Worm (Caenorhabditis elegans) whole organism, L4 larva: ENCODE results near the gene glt-4.

ENCODE experiments used
- D1046.2 ChIP-seq: fragments of 200-800 bp; sonication (Bioruptor generic); IDR thresholded peaks from 2 replicates; pipeline ENCODE4 v1.3.6; 2022; ENCODE audit warnings: missing genetic modification characterization, missing compliant biosample characterization
- Y105C5A.15 ChIP-seq: fragments of 200-800 bp; sonication (Bioruptor generic); IDR thresholded peaks from 2 replicates; pipeline ENCODE4 v1.3.6; 2022; ENCODE audit warnings: missing genetic modification characterization, missing compliant biosample characterization
- Y5F2A.4 ChIP-seq: fragments of 200-800 bp; sonication (Bioruptor generic); optimal IDR thresholded peaks from 2 replicates; lab custom pipeline; 2018; ENCODE audit warnings: mild to moderate bottlenecking, missing genetic modification characterization, missing compliant biosample characterization
- ZK337.2 ChIP-seq: fragments of 200-800 bp; sonication (Bioruptor generic); IDR thresholded peaks from 2 replicates; pipeline ENCODE4 v1.3.6; 2022; ENCODE audit warnings: missing genetic modification reagents, missing genetic modification characterization, missing compliant biosample characterization
- aha-1 ChIP-seq: fragments of 150-350 bp; peaks from one replicate; lab custom pipeline; 2014; ENCODE audit warnings: missing biosample characterization, missing genetic modification characterization
- ceh-44 ChIP-seq: fragments of 200-800 bp; sonication (Bioruptor generic); IDR thresholded peaks from 2 replicates; pipeline ENCODE4 v1.3.6; 2022; ENCODE audit warnings: missing genetic modification reagents, missing genetic modification characterization, missing compliant biosample characterization
- ceh-82 ChIP-seq: sonication (generic microtip); optimal IDR thresholded peaks from 2 replicates; lab custom pipeline; 2017; ENCODE audit warnings: missing biosample characterization, missing genetic modification characterization
- ces-1 ChIP-seq: fragments of 150-350 bp; sonication (generic microtip); optimal IDR thresholded peaks from 4 replicates; lab custom pipeline; 2014; ENCODE audit warnings: missing biosample characterization, missing genetic modification reagents, missing genetic modification characterization
- daf-12 ChIP-seq: fragments of 150-350 bp; optimal IDR thresholded peaks from 2 replicates; lab custom pipeline; 2014; ENCODE audit warnings: missing biosample characterization, missing genetic modification reagents, missing genetic modification characterization
- daf-16 ChIP-seq, 3 experiments: sonication (generic microtip); optimal IDR thresholded peaks; 2 replicates each; lab custom pipeline; 2016 to 2017; ENCODE audit warnings: missing genetic modification characterization in 3 of 3, missing genetic modification reagents in 3 of 3, mild to moderate bottlenecking in 2 of 3, missing compliant biosample characterization in 2 of 3, missing biosample characterization in 1 of 3, moderate library complexity in 1 of 3
- daf-19 ChIP-seq: fragments of 200-800 bp; sonication (Bioruptor generic); conservative IDR thresholded peaks from 2 replicates; pipeline ENCODE4 v1.3.6; 2022; ENCODE audit warnings: missing genetic modification characterization, missing compliant biosample characterization
- dmd-6 ChIP-seq: fragments of 200-800 bp; sonication (Bioruptor generic); IDR thresholded peaks from 2 replicates; pipeline ENCODE4 v1.3.6; 2022; ENCODE audit warnings: missing genetic modification reagents, missing genetic modification characterization, missing compliant biosample characterization
- dmd-8 ChIP-seq: fragments of 200-800 bp; sonication (Bioruptor generic); IDR thresholded peaks from 2 replicates; pipeline ENCODE4 v1.3.6; 2022; ENCODE audit warnings: missing genetic modification characterization, missing compliant biosample characterization
- dpl-1 ChIP-seq: fragments of 150-350 bp; optimal IDR thresholded peaks from 2 replicates; lab custom pipeline; 2014; ENCODE audit warnings: missing biosample characterization, missing genetic modification reagents, missing genetic modification characterization
- duxl-1 ChIP-seq: sonication (generic microtip); optimal IDR thresholded peaks from 2 replicates; lab custom pipeline; 2016; ENCODE audit warnings: mild to moderate bottlenecking, missing genetic modification characterization, moderate library complexity, missing compliant biosample characterization; ENCODE audit not compliant: poor library complexity
- dve-1 ChIP-seq: sonication (generic microtip); optimal IDR thresholded peaks from 2 replicates; lab custom pipeline; 2017; ENCODE audit warnings: antibody characterized with exemption, mild to moderate bottlenecking, missing genetic modification characterization, missing compliant biosample characterization; ENCODE audit not compliant: insufficient read depth
- egl-27 ChIP-seq: sonication (generic microtip); optimal IDR thresholded peaks from 3 replicates; lab custom pipeline; 2017; ENCODE audit warnings: missing biosample characterization, missing genetic modification reagents, missing genetic modification characterization
- egl-43 ChIP-seq: fragments of 200-800 bp; sonication (Bioruptor generic); IDR thresholded peaks from 2 replicates; pipeline ENCODE4 v1.3.6; 2022; ENCODE audit warnings: missing genetic modification reagents, missing genetic modification characterization, missing compliant biosample characterization
- fkh-10 ChIP-seq: fragments of 150-350 bp; optimal IDR thresholded peaks from 2 replicates; lab custom pipeline; 2014; ENCODE audit warnings: missing biosample characterization, missing genetic modification reagents, missing genetic modification characterization
- lin-1 ChIP-seq: fragments of 200-800 bp; sonication (Bioruptor generic); IDR thresholded peaks from 2 replicates; pipeline ENCODE4 v1.3.6; 2022; ENCODE audit warnings: missing genetic modification reagents, missing genetic modification characterization, missing compliant biosample characterization
- lin-13 ChIP-seq: fragments of 150-350 bp; optimal IDR thresholded peaks from 2 replicates; lab custom pipeline; 2014; ENCODE audit warnings: missing biosample characterization, missing genetic modification reagents, missing genetic modification characterization
- lin-38 ChIP-seq: fragments of 200-800 bp; sonication (Bioruptor generic); IDR thresholded peaks from 2 replicates; pipeline ENCODE4 v1.3.6; 2022; ENCODE audit warnings: missing genetic modification reagents, missing genetic modification characterization, missing compliant biosample characterization
- madf-9 ChIP-seq: fragments of 200-800 bp; sonication (Bioruptor generic); conservative IDR thresholded peaks from 2 replicates; pipeline ENCODE4 v1.3.6; 2022; ENCODE audit warnings: missing genetic modification reagents, missing genetic modification characterization, missing compliant biosample characterization
- mdl-1 ChIP-seq, 2 experiments: fragments of 150-350 bp in 1 of 2; sonication (generic microtip) in 1 of 2; optimal IDR thresholded peaks; 2 replicates each; lab custom pipeline; 2014 to 2017; ENCODE audit warnings: missing biosample characterization in 2 of 2, missing genetic modification characterization in 2 of 2
- mdt-29 ChIP-seq: fragments of 200-800 bp; sonication (Bioruptor generic); IDR thresholded peaks from 2 replicates; pipeline ENCODE4 v1.3.6; 2022; ENCODE audit warnings: missing genetic modification reagents, missing genetic modification characterization, missing compliant biosample characterization
- mep-1 ChIP-seq: fragments of 150-350 bp; sonication (generic microtip); optimal IDR thresholded peaks from 3 replicates; lab custom pipeline; 2014; ENCODE audit warnings: missing biosample characterization, missing genetic modification characterization
- mes-2 ChIP-seq: sonication (generic microtip); optimal IDR thresholded peaks from 2 replicates; lab custom pipeline; 2016; ENCODE audit warnings: missing genotype, mild to moderate bottlenecking, missing genetic modification characterization, missing compliant biosample characterization; ENCODE audit not compliant: poor library complexity, severe bottlenecking
- mxl-2 ChIP-seq: fragments of 200-800 bp; sonication (Bioruptor generic); conservative IDR thresholded peaks from 2 replicates; pipeline ENCODE4 v1.3.6; 2022; ENCODE audit warnings: missing genetic modification reagents, missing genetic modification characterization, missing compliant biosample characterization
- mxl-3 ChIP-seq: fragments of 200-800 bp; sonication (Bioruptor generic); optimal IDR thresholded peaks from 2 replicates; lab custom pipeline; 2018; ENCODE audit warnings: mild to moderate bottlenecking, missing genetic modification characterization, missing compliant biosample characterization
- nhr-102 ChIP-seq: sonication (generic microtip); optimal IDR thresholded peaks from 2 replicates; lab custom pipeline; 2016; ENCODE audit warnings: mild to moderate bottlenecking, missing genetic modification characterization, moderate library complexity, missing compliant biosample characterization
- nhr-237 ChIP-seq: sonication (generic microtip); optimal IDR thresholded peaks from 2 replicates; lab custom pipeline; 2017; ENCODE audit warnings: missing biosample characterization, missing genetic modification characterization
- nhr-25 ChIP-seq: sonication (generic microtip); optimal IDR thresholded peaks from 2 replicates; lab custom pipeline; 2017; ENCODE audit warnings: missing genetic modification characterization, mild to moderate bottlenecking, missing compliant biosample characterization, antibody characterized with exemption, moderate library complexity, borderline replicate concordance; ENCODE audit not compliant: insufficient read depth
- nhr-41 ChIP-seq: fragments of 200-800 bp; sonication (Bioruptor generic); IDR thresholded peaks from 2 replicates; pipeline ENCODE4 v1.3.6; 2022; ENCODE audit warnings: missing genetic modification reagents, missing genetic modification characterization, missing compliant biosample characterization
- nhr-42 ChIP-seq: fragments of 200-800 bp; sonication (Bioruptor generic); IDR thresholded peaks from 2 replicates; pipeline ENCODE4 v1.3.6; 2022; ENCODE audit warnings: missing genetic modification characterization, missing compliant biosample characterization
- nhr-48 ChIP-seq: sonication (generic microtip); optimal IDR thresholded peaks from 2 replicates; lab custom pipeline; 2016; ENCODE audit warnings: mild to moderate bottlenecking, missing genetic modification characterization, missing compliant biosample characterization
- nhr-6 ChIP-seq: fragments of 150-350 bp; optimal IDR thresholded peaks from 2 replicates; lab custom pipeline; 2014; ENCODE audit warnings: missing biosample characterization, missing genetic modification characterization
- nhr-77 ChIP-seq: fragments of 150-350 bp; optimal IDR thresholded peaks from 2 replicates; lab custom pipeline; 2014; ENCODE audit warnings: missing biosample characterization, missing genetic modification characterization
- pha-4 ChIP-seq, 2 experiments: fragments of 150-350 bp in 1 of 2; fragments of 200-800 bp in 1 of 2; sonication (Bioruptor generic) in 1 of 2; IDR thresholded peaks in 1 of 2; optimal IDR thresholded peaks in 1 of 2; 2 replicates each; pipeline versions ENCODE4 v1.3.6 to Lab custom; 2014 to 2022; ENCODE audit warnings: missing genetic modification characterization in 2 of 2, missing genetic modification reagents in 2 of 2, missing biosample characterization in 1 of 2, missing compliant biosample characterization in 1 of 2
- php-3 ChIP-seq: fragments of 200-800 bp; sonication (Bioruptor generic); IDR thresholded peaks from 2 replicates; pipeline ENCODE4 v1.3.6; 2022; ENCODE audit warnings: missing genetic modification reagents, missing genetic modification characterization, missing compliant biosample characterization
- rbr-2 ChIP-seq: sonication (generic microtip); optimal IDR thresholded peaks from 2 replicates; lab custom pipeline; 2016; ENCODE audit warnings: missing genotype, missing genetic modification characterization, missing compliant biosample characterization
- sdz-12 ChIP-seq: fragments of 200-800 bp; sonication (Bioruptor generic); optimal IDR thresholded peaks from 2 replicates; lab custom pipeline; 2018; ENCODE audit warnings: mild to moderate bottlenecking, missing genetic modification characterization, missing compliant biosample characterization
- snpc-4 ChIP-seq: fragments of 150-350 bp; optimal IDR thresholded peaks from 2 replicates; lab custom pipeline; 2014; ENCODE audit warnings: missing biosample characterization, missing genetic modification characterization
- spr-1 ChIP-seq: sonication (generic microtip); optimal IDR thresholded peaks from 2 replicates; lab custom pipeline; 2016; ENCODE audit warnings: mild to moderate bottlenecking, missing genetic modification characterization, missing compliant biosample characterization
- tag-97 ChIP-seq: fragments of 200-800 bp; sonication (Bioruptor generic); IDR thresholded peaks from 2 replicates; pipeline ENCODE4 v1.3.6; 2022; ENCODE audit warnings: missing genetic modification characterization, missing compliant biosample characterization
- tra-1 ChIP-seq: fragments of 200-800 bp; sonication (Bioruptor generic); IDR thresholded peaks from 2 replicates; pipeline ENCODE4 v1.3.6; 2022; ENCODE audit warnings: missing genetic modification reagents, missing genetic modification characterization, missing compliant biosample characterization
- zag-1 ChIP-seq: fragments of 150-350 bp; optimal IDR thresholded peaks from 2 replicates; lab custom pipeline; 2014; ENCODE audit warnings: missing biosample characterization, missing genetic modification characterization
- zfp-2 ChIP-seq: sonication (generic microtip); optimal IDR thresholded peaks from 2 replicates; lab custom pipeline; 2016; ENCODE audit warnings: mild to moderate bottlenecking, missing genetic modification characterization, missing compliant biosample characterization

The glt-4 gene

DNA sequence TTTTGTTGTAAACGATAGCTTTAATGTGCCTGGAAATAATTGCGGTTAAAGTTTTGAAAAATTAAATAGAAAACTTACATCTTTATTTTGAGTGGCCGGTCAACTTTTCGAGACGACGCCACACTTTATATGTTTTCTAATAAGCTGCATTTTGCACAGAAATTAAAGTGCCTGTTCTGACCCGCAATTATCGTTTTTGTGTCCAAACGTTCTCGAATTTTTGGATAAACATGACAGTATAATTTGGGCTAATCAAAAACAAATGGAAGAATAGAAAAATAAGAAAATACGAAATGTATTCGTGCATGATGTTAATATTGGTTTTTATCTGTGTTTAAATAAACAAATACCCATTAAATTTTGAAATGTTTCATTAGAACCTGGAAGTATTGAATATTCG lies 17.5 kb downstream of the glt-4 start, which contains the start of gene K10C2.12:
TSS of gene K10C2.12 (minus strand) at position 101 of the 400 bp plus-strand sequence.
- TF ChIP-seq nhr-77: no peak
- TF ChIP-seq egl-43 (GFP tag; lab: Robert Waterston, UW): no peak
- TF ChIP-seq duxl-1 (tag; lab: Kevin White, UChicago): no peak
- TF ChIP-seq sdz-12: no peak
- TF ChIP-seq madf-9: no peak
- no peak for TF ChIP-seq mdl-1 (tag; optimal IDR thresholded peaks at IDR 0.05; lab: Kevin White, UChicago)
- no peak for TF ChIP-seq mxl-2 (GFP tag; lab: Robert Waterston, UW)
- TF ChIP-seq nhr-41 (GFP tag; lab: Robert Waterston, UW): no peak
- TF ChIP-seq ZK337.2 (GFP tag; lab: Robert Waterston, UW): no peak
- TF ChIP-seq zfp-2 (tag; lab: Kevin White, UChicago): no peak
- no peak for TF ChIP-seq zag-1 (tag; lab: Kevin White, UChicago)
- no peak for TF ChIP-seq daf-16 (GFP tag; optimal IDR thresholded peaks at IDR 0.05; lab: Kevin White, UChicago)
- no peak for TF ChIP-seq daf-16 (tag; optimal IDR thresholded peaks at IDR 0.05; lab: Kevin White, UChicago)
- no peak for TF ChIP-seq nhr-25 (tag; lab: Kevin White, UChicago)
- no peak for TF ChIP-seq ces-1 (GFP tag; lab: Kevin White, UChicago)
- no peak for TF ChIP-seq php-3 (GFP tag; lab: Robert Waterston, UW)
- no peak for TF ChIP-seq tra-1 (GFP tag; lab: Robert Waterston, UW)

DNA sequence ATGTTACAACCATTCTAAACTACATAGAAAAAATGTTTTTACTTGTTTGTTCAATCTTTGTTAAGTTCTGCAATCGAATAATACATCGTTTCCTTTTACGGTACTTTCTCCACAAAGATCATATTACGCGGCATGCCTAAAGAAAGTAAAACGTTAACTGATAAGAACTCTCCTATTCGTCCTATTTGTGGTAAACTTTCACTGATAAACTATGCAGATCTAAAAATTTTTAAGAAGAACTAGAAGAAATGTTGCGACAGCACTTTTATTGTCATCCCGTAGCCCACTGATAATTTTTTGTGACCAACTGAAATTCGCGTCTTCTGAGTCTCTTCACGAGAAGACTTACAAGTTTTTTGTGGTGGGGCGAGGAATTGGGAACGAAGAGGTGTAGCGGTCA lies 23.9 kb downstream of the glt-4 start:
- TF ChIP-seq ceh-82: no peak
- TF ChIP-seq dmd-8: no peak
- TF ChIP-seq mdl-1 (tag; optimal IDR thresholded peaks at IDR 0.05; lab: Kevin White, UChicago): peak in 1 of 2 experiments; percentile 36
- no peak for TF ChIP-seq fkh-10
- TF ChIP-seq dve-1 (tag; lab: Kevin White, UChicago): peak; percentile 89
- TF ChIP-seq rbr-2 (tag; lab: Kevin White, UChicago): no peak
- TF ChIP-seq ces-1 (GFP tag; lab: Kevin White, UChicago): no peak
- TF ChIP-seq D1046.2 (GFP tag; lab: Robert Waterston, UW): no peak
- no peak for TF ChIP-seq nhr-48 (tag; lab: Kevin White, UChicago)
- TF ChIP-seq nhr-237: no peak
- no peak for TF ChIP-seq Y5F2A.4 (GFP tag; lab: Kevin White, UChicago)
- no peak for TF ChIP-seq spr-1 (tag; lab: Kevin White, UChicago)
- no peak for TF ChIP-seq zag-1 (tag; lab: Kevin White, UChicago)
- TF ChIP-seq ZK337.2 (GFP tag; lab: Robert Waterston, UW): no peak
- no peak for TF ChIP-seq lin-13 (GFP tag; lab: Kevin White, UChicago)
- no peak for TF ChIP-seq pha-4 (GFP tag; IDR thresholded peaks at IDR 0.05; lab: Robert Waterston, UW)
- no peak for TF ChIP-seq pha-4 (tag; optimal IDR thresholded peaks at IDR 0.05; lab: Kevin White, UChicago)
- TF ChIP-seq mes-2 (tag; lab: Kevin White, UChicago): no peak
- no peak for TF ChIP-seq Y105C5A.15 (GFP tag; lab: Robert Waterston, UW)
- TF ChIP-seq nhr-42: no peak
- no peak for TF ChIP-seq egl-27 (tag; lab: Kevin White, UChicago)
- TF ChIP-seq madf-9: no peak
- TF ChIP-seq mxl-3: no peak
- no peak for TF ChIP-seq ceh-44
- TF ChIP-seq mep-1 (tag; lab: Kevin White, UChicago): no peak
- TF ChIP-seq nhr-6 (tag; lab: Kevin White, UChicago): no peak
- TF ChIP-seq sdz-12: no peak
- no peak for TF ChIP-seq daf-16 (GFP tag; optimal IDR thresholded peaks at IDR 0.05; lab: Kevin White, UChicago)
- TF ChIP-seq daf-16 (tag; optimal IDR thresholded peaks at IDR 0.05; lab: Kevin White, UChicago): peak; percentile 75
- TF ChIP-seq lin-38: no peak
- TF ChIP-seq snpc-4 (tag; lab: Kevin White, UChicago): no peak
- TF ChIP-seq aha-1 (tag; lab: Kevin White, UChicago): no peak
- TF ChIP-seq daf-19 (GFP tag; lab: Robert Waterston, UW): no peak
- TF ChIP-seq dpl-1: no peak
- 0 out of 2 replicates have a peak, but pooled peaks have one; percentile 36 for TF ChIP-seq lin-1 (GFP tag; lab: Robert Waterston, UW)
- TF ChIP-seq daf-12 (tag; lab: Kevin White, UChicago): no peak
- TF ChIP-seq nhr-102 (tag; lab: Kevin White, UChicago): peak; percentile 43
- TF ChIP-seq mdt-29 (GFP tag; lab: Robert Waterston, UW): no peak
- TF ChIP-seq nhr-77: peak; percentile 90
- no peak for TF ChIP-seq nhr-41 (GFP tag; lab: Robert Waterston, UW)
- no peak for TF ChIP-seq tag-97 (GFP tag; lab: Robert Waterston, UW)
- TF ChIP-seq dmd-6 (GFP tag; lab: Robert Waterston, UW): peak; percentile 80
